Worm (Caenorhabditis elegans): ENCODE results near the gene F52G2.3.

- TF ChIP-seq him-1 (tag; optimal IDR thresholded peaks at IDR 0.05) (no peak), W03F9.2 (tag; optimal IDR thresholded peaks at IDR 0.05) (no peak), dao-5 (tag; optimal IDR thresholded peaks at IDR 0.05) (no peak)
Measured at ce11 chrIV:13554350-13554749, 6.3 kb upstream of the F52G2.3 start.
